Fruit fly (Drosophila melanogaster): ENCODE measurements around the gene CG45492.

CG45492 gene

DNA sequence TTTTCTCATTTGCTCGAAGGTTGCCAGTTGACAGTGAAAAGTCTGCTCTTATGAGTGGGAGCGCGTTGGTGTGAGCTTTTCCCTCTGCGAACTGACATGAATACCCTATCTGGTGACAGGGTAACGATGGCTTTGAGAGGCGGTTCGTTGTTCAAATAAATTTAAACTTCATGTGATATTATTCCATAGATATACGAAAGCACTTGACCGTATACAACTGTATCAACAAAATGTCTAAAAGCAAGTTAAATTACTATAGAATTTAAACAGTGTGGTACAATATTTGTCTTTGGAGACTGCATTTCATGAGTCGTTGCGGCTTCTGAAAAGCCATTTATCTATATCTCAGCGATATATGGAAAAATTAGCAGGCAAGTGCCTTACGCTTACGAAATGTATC is 20.3 kb upstream of the CG45492 start (continued):
- TF ChIP-seq zen2 (GFP tag; IDR thresholded peaks at IDR 0.05; ENCODE audit: partially characterized antibody) (no peak), jigr1 (GFP tag; IDR thresholded peaks at IDR 0.05) (no peak), exex (tag; optimal IDR thresholded peaks at IDR 0.05) (no peak), salm (tag; optimal IDR thresholded peaks at IDR 0.05) (no peak), gsb-n (tag; optimal IDR thresholded peaks at IDR 0.05) (no peak), Bdp1 (GFP tag; optimal IDR thresholded peaks at IDR 0.05) (no peak), CG12744 (GFP tag; optimal IDR thresholded peaks at IDR 0.05) (no peak), CG4617 (GFP tag; optimal IDR thresholded peaks at IDR 0.05; ENCODE audit: borderline replicate concordance) (no peak), repo (GFP tag; optimal IDR thresholded peaks at IDR 0.05) (no peak), al (GFP tag; IDR thresholded peaks at IDR 0.05) (peak; percentile 40), H15 (GFP tag; IDR thresholded peaks at IDR 0.05) (no peak), Dp (GFP tag; optimal IDR thresholded peaks at IDR 0.05) (no peak), unc-4 (GFP tag; IDR thresholded peaks at IDR 0.05; ENCODE audit: partially characterized antibody) (no peak), CG7963 (GFP tag; IDR thresholded peaks at IDR 0.05; ENCODE audit: partially characterized antibody) (no peak), Oli (tag; optimal IDR thresholded peaks at IDR 0.05) (peak; percentile 59), bigmax (GFP tag; optimal IDR thresholded peaks at IDR 0.05) (no peak), cg (GFP tag; optimal IDR thresholded peaks at IDR 0.05) (no peak), kni (GFP tag; optimal IDR thresholded peaks at IDR 0.05) (no peak), CkIIα-i1 (GFP tag; IDR thresholded peaks at IDR 0.05) (no peak), Atf-2 (GFP tag; optimal IDR thresholded peaks at IDR 0.05) (no peak), CG10366 (GFP tag; IDR thresholded peaks at IDR 0.05) (peak; percentile 44), sisA (GFP tag; IDR thresholded peaks at IDR 0.05) (no peak), dpn (GFP tag; optimal IDR thresholded peaks at IDR 0.05) (peak; percentile 46 to 52), z (GFP tag; IDR thresholded peaks at IDR 0.05) (no peak), gfzf (GFP tag; optimal IDR thresholded peaks at IDR 0.05) (no peak), Spps (tag; optimal IDR thresholded peaks at IDR 0.05) (no peak), CG17612 (GFP tag; IDR thresholded peaks at IDR 0.05) (no peak), CG5245 (GFP tag; optimal IDR thresholded peaks at IDR 0.05) (no peak), sug (tag; optimal IDR thresholded peaks at IDR 0.05) (no peak), dmrt99B (tag; optimal IDR thresholded peaks at IDR 0.05) (peak; percentile 53), Gsc (GFP tag; IDR thresholded peaks at IDR 0.05) (no peak), fd96Cb (tag; optimal IDR thresholded peaks at IDR 0.05) (peak; percentile 7), CG30020 (tag; optimal IDR thresholded peaks at IDR 0.05) (no peak), CG17328 (GFP tag; IDR thresholded peaks at IDR 0.05) (no peak), Hmx (GFP tag; optimal IDR thresholded peaks at IDR 0.05) (no peak), CG11456 (GFP tag; IDR thresholded peaks at IDR 0.05) (no peak), corto (GFP tag; optimal IDR thresholded peaks at IDR 0.05) (no peak), CG15073 (GFP tag; optimal IDR thresholded peaks at IDR 0.05) (no peak), stc (GFP tag; IDR thresholded peaks at IDR 0.05) (no peak), peb (GFP tag; IDR thresholded peaks at IDR 0.05) (no peak), dimm (GFP tag; IDR thresholded peaks at IDR 0.05) (no peak), bsh (GFP tag; optimal IDR thresholded peaks at IDR 0.05) (no peak), unpg (GFP tag; optimal IDR thresholded peaks at IDR 0.05) (peak; percentile 53), CG4360 (GFP tag; IDR thresholded peaks at IDR 0.05) (no peak), dm (GFP tag; optimal IDR thresholded peaks at IDR 0.05) (no peak), BtbVII (GFP tag; optimal IDR thresholded peaks at IDR 0.05) (no peak), CG18262 (tag; optimal IDR thresholded peaks at IDR 0.05) (no peak), ato (GFP tag; IDR thresholded peaks at IDR 0.05; ENCODE audit: partially characterized antibody) (no peak), D19B (GFP tag; optimal IDR thresholded peaks at IDR 0.05) (no peak), CG43689 (GFP tag; IDR thresholded peaks at IDR 0.05) (no peak), CG16813 (GFP tag; IDR thresholded peaks at IDR 0.05; ENCODE audit: partially characterized antibody) (no peak), CG8478 (optimal IDR thresholded peaks at IDR 0.05) (no peak)

All from whole organism, embryonic.